Worm (Caenorhabditis elegans): ENCODE measurements around the gene F58E6.6.
A peak's percentile ranks its signal among the peaks of the same experiment; 100 is the strongest.

F58E6.6 gene

DNA sequence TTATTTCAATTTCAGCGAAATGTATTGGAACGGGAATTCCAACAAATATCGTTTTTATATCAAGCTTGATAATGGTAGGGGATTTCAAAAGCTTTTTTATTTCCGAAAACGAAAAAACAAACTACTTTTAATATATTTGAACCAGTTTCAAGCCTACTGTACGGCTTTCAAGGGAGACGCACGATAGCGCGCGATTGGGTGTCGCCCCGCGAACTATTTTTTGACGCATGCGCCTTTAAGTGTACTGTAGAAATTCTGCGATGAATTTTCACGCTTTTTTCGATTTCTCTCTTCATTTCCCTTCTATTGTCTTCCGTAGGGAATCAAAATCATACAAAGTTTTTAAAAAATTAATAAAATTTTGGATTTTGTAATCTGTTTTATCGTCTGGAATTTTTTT is 49.3 kb downstream of the F58E6.6 start:
- TF ChIP-seq madf-6 (GFP tag; IDR thresholded peaks at IDR 0.05) (peak; percentile 83), madf-8 (GFP tag; conservative IDR thresholded peaks at IDR 0.05) (peak; percentile 44), efl-1 (GFP tag; optimal IDR thresholded peaks at IDR 0.05) (peak; percentile 85), attf-5 (GFP tag; optimal IDR thresholded peaks at IDR 0.05) (no peak), mel-28 (tag; optimal IDR thresholded peaks at IDR 0.05; ENCODE audit: borderline replicate concordance) (no peak), F33H1.4 (GFP tag; IDR thresholded peaks at IDR 0.05) (peak; percentile 64), ceh-91 (GFP tag; IDR thresholded peaks at IDR 0.05) (peak; percentile 63), rpc-1 (optimal IDR thresholded peaks at IDR 0.05) (no peak), rpc-1 (tag; optimal IDR thresholded peaks at IDR 0.05) (no peak), dpl-1 (GFP tag; optimal IDR thresholded peaks at IDR 0.05) (peak; percentile 43), lsl-1 (GFP tag; optimal IDR thresholded peaks at IDR 0.05) (peak; percentile 86), D2030.7 (GFP tag; IDR thresholded peaks at IDR 0.05) (no peak; the same call in 1 of the 2 replicates), xnd-1 (tag; optimal IDR thresholded peaks at IDR 0.05) (peak; percentile 42)

- TF ChIP-seq aptf-2 (GFP tag; conservative IDR thresholded peaks at IDR 0.05) (no peak), snpc-1.3 (tag; optimal IDR thresholded peaks at IDR 0.05; ENCODE audit: insufficient read depth) (no peak), ama-1 (optimal IDR thresholded peaks at IDR 0.05) (no peak), ama-1 (GFP tag; optimal IDR thresholded peaks at IDR 0.05) (no peak), ccch-3 (GFP tag; optimal IDR thresholded peaks at IDR 0.05) (no peak), egl-44 (GFP tag; IDR thresholded peaks at IDR 0.05) (no peak), lir-1 (GFP tag; conservative IDR thresholded peaks at IDR 0.05) (no peak), B0261.1 (tag; optimal IDR thresholded peaks at IDR 0.05) (no peak), F55B11.4 (tag; optimal IDR thresholded peaks at IDR 0.05; ENCODE audit: borderline replicate concordance, insufficient read depth) (no peak), madf-10 (tag; optimal IDR thresholded peaks at IDR 0.05) (no peak), nhr-120 (GFP tag; IDR thresholded peaks at IDR 0.05) (no peak), sptf-2 (GFP tag; optimal IDR thresholded peaks at IDR 0.05) (no peak), hmg-20 (GFP tag; IDR thresholded peaks at IDR 0.05) (no peak)
These were observed 50.1 kb downstream of the F58E6.6 start, which contains the start of gene xbx-6 for ce11 chrV:9702755-9703154. TSS of gene xbx-6 (plus strand) at chrV:9703055.

Measured in whole organism, young adult.